Fruit fly (Drosophila melanogaster): ENCODE data around the gene Ibf1.

Ibf1 gene

dm6 chr3R:9229996-9230601 lies 28.7 kb upstream of the Ibf1 start (continued):
- TF ChIP-seq TFAM (GFP tag; optimal IDR thresholded peaks at IDR 0.05) = no peak
- TF ChIP-seq Stat92E (GFP tag; optimal IDR thresholded peaks at IDR 0.05) = no peak
- TF ChIP-seq CG14050 (GFP tag; IDR thresholded peaks at IDR 0.05) = no peak
- TF ChIP-seq tna (GFP tag; IDR thresholded peaks at IDR 0.05; ENCODE audit: partially characterized antibody) = no peak
- no peak for TF ChIP-seq Ets65A (GFP tag)
- TF ChIP-seq CG33557 (GFP tag; optimal IDR thresholded peaks at IDR 0.05) = no peak
- TF ChIP-seq CG10267 (tag; optimal IDR thresholded peaks at IDR 0.05) = no peak
- TF ChIP-seq sens (GFP tag) = peak; percentile 81
- TF ChIP-seq Atf3 (GFP tag; optimal IDR thresholded peaks at IDR 0.05) = no peak
- TF ChIP-seq CG14710 (tag; optimal IDR thresholded peaks at IDR 0.05) = no peak
- TF ChIP-seq ATbp (GFP tag; optimal IDR thresholded peaks at IDR 0.05) = peak; percentile 3
- TF ChIP-seq Trl (optimal IDR thresholded peaks at IDR 0.05) = peak; percentile 62 to 77
- no peak for TF ChIP-seq Trl (GFP tag; optimal IDR thresholded peaks at IDR 0.05)
- no peak for TF ChIP-seq CG8281 (tag; optimal IDR thresholded peaks at IDR 0.05)
- TF ChIP-seq trem (tag; optimal IDR thresholded peaks at IDR 0.05) = no peak
- TF ChIP-seq CG11398 (GFP tag; optimal IDR thresholded peaks at IDR 0.05) = no peak
- TF ChIP-seq sqz (GFP tag; optimal IDR thresholded peaks at IDR 0.05) = no peak
- TF ChIP-seq zfh2 (GFP tag; optimal IDR thresholded peaks at IDR 0.05) = no peak
- TF ChIP-seq H2.0 (GFP tag; IDR thresholded peaks at IDR 0.05) = 0 out of 2 replicates have a peak, but pooled peaks have one; percentile 6
- peak; percentile 3 for TF ChIP-seq Six4 (GFP tag; optimal IDR thresholded peaks at IDR 0.05)
- TF ChIP-seq CG3065 (GFP tag; optimal IDR thresholded peaks at IDR 0.05) = no peak
- peak in 1 of 2 experiments; percentile 43 for TF ChIP-seq bsh (GFP tag; optimal IDR thresholded peaks at IDR 0.05)
- TF ChIP-seq eyg (GFP tag; optimal IDR thresholded peaks at IDR 0.05) = no peak
- peak; percentile 37 for TF ChIP-seq dmrt11E (tag; optimal IDR thresholded peaks at IDR 0.05)
- TF ChIP-seq bcd (GFP tag; optimal IDR thresholded peaks at IDR 0.05) = peak; percentile 6
- TF ChIP-seq NfI (GFP tag; optimal IDR thresholded peaks at IDR 0.05) = no peak
- no peak for TF ChIP-seq Tbp (GFP tag; optimal IDR thresholded peaks at IDR 0.05)
- TF ChIP-seq D19B (GFP tag; optimal IDR thresholded peaks at IDR 0.05) = peak; percentile 89
- TF ChIP-seq CG18262 (tag; optimal IDR thresholded peaks at IDR 0.05) = peak; percentile 28
- no peak for TF ChIP-seq BEAF-32 (GFP tag; optimal IDR thresholded peaks at IDR 0.05)
- TF ChIP-seq gce (GFP tag; IDR thresholded peaks at IDR 0.05) = no peak
- no peak for TF ChIP-seq sr (GFP tag; IDR thresholded peaks at IDR 0.05)
- TF ChIP-seq Oaz (GFP tag; IDR thresholded peaks at IDR 0.05) = no peak
- TF ChIP-seq CG13775 (GFP tag; optimal IDR thresholded peaks at IDR 0.05) = no peak
- no peak for TF ChIP-seq Gug (GFP tag; IDR thresholded peaks at IDR 0.05)
- TF ChIP-seq CG7839 (tag; optimal IDR thresholded peaks at IDR 0.05) = peak; percentile 19
- peak; percentile 67 for TF ChIP-seq D19A (tag; optimal IDR thresholded peaks at IDR 0.05)
- TF ChIP-seq Nf-YA (GFP tag; IDR thresholded peaks at IDR 0.05) = no peak
- TF ChIP-seq az2 (GFP tag; optimal IDR thresholded peaks at IDR 0.05) = peak; percentile 25
- TF ChIP-seq CG17385 (GFP tag; optimal IDR thresholded peaks at IDR 0.05) = peak; percentile 69
- no peak for TF ChIP-seq CG13296 (GFP tag; optimal IDR thresholded peaks at IDR 0.05)
- no peak for TF ChIP-seq CG3163 (GFP tag; optimal IDR thresholded peaks at IDR 0.05)
- peak; percentile 12 for TF ChIP-seq lilli (GFP tag; optimal IDR thresholded peaks at IDR 0.05)
- TF ChIP-seq CG18599 (GFP tag; optimal IDR thresholded peaks at IDR 0.05) = peak; percentile 7
- TF ChIP-seq salm (tag; optimal IDR thresholded peaks at IDR 0.05) = no peak
- TF ChIP-seq Ets97D (GFP tag; optimal IDR thresholded peaks at IDR 0.05) = no peak
- peak; percentile 11 for TF ChIP-seq CG3281 (GFP tag; optimal IDR thresholded peaks at IDR 0.05)
- no peak for TF ChIP-seq CG6654 (GFP tag; optimal IDR thresholded peaks at IDR 0.05)
- TF ChIP-seq yki (optimal IDR thresholded peaks at IDR 0.05) = no peak
- TF ChIP-seq pan (optimal IDR thresholded peaks at IDR 0.05) = no peak
- TF ChIP-seq pan (GFP tag; optimal IDR thresholded peaks at IDR 0.05 in 1 of 2, IDR thresholded peaks at IDR 0.05 in 1 of 2) = peak in 1 of 2 experiments; percentile 28
